Fruit fly (Drosophila melanogaster) whole organism, prepupa: ENCODE results near the gene Atg5.

Source experiments
- CG10669 ChIP-seq: fragments of 200-800 bp; sonication (Bioruptor generic); optimal IDR thresholded peaks from 3 replicates; lab custom pipeline; 2018; ENCODE audit warnings: missing biosample characterization, mild to moderate bottlenecking, missing genetic modification characterization, moderate library complexity
- CG11294 ChIP-seq: fragments of 200-800 bp; sonication (Bioruptor generic); IDR thresholded peaks from 2 replicates; pipeline ENCODE4 v1.3.6; 2022; ENCODE audit warnings: missing biosample characterization, missing genetic modification characterization
- CG15336 ChIP-seq: fragments of 200-800 bp; sonication (Bioruptor generic); IDR thresholded peaks from 2 replicates; pipeline ENCODE4 v1.3.6; 2022; ENCODE audit warnings: missing biosample characterization, missing genetic modification characterization
- CG1621 ChIP-seq: fragments of 200-800 bp; sonication (Bioruptor generic); optimal IDR thresholded peaks from 3 replicates; lab custom pipeline; 2018; ENCODE audit warnings: missing biosample characterization, mild to moderate bottlenecking, missing genetic modification characterization
- CG16779 ChIP-seq: fragments of 200-800 bp; sonication (Bioruptor generic); optimal IDR thresholded peaks from 3 replicates; lab custom pipeline; 2017; ENCODE audit warnings: missing biosample characterization, mild to moderate bottlenecking, missing genetic modification characterization
- CG31627 ChIP-seq: fragments of 200-800 bp; sonication (Bioruptor generic); optimal IDR thresholded peaks from 3 replicates; lab custom pipeline; 2016; ENCODE audit warnings: missing biosample characterization, missing genetic modification characterization
- CG34406 ChIP-seq: fragments of 200-800 bp; sonication (Bioruptor generic); optimal IDR thresholded peaks from 3 replicates; lab custom pipeline; 2016; ENCODE audit warnings: missing biosample characterization, missing genetic modification characterization
- CG6163 ChIP-seq: fragments of 200-800 bp; sonication (Bioruptor generic); IDR thresholded peaks from 3 replicates; pipeline ENCODE4 v1.3.6; 2022; ENCODE audit warnings: missing biosample characterization, missing genetic modification characterization
- CG6276 ChIP-seq: fragments of 200-800 bp; sonication (Bioruptor generic); optimal IDR thresholded peaks from 2 replicates; lab custom pipeline; 2017; ENCODE audit warnings: missing biosample characterization, mild to moderate bottlenecking, missing genetic modification characterization
- CG6808 ChIP-seq: fragments of 200-800 bp; sonication (Bioruptor generic); optimal IDR thresholded peaks from 3 replicates; lab custom pipeline; 2017; ENCODE audit warnings: missing biosample characterization, missing genetic modification characterization, mild to moderate bottlenecking, moderate library complexity, missing genetic modification reagents
- CG6854 ChIP-seq: fragments of 200-800 bp; sonication (Bioruptor generic); optimal IDR thresholded peaks from 2 replicates; lab custom pipeline; 2017; ENCODE audit warnings: missing biosample characterization, mild to moderate bottlenecking, missing genetic modification characterization
- CG7368 ChIP-seq: fragments of 200-800 bp; sonication (Bioruptor generic); optimal IDR thresholded peaks from 3 replicates; lab custom pipeline; 2016; ENCODE audit warnings: missing biosample characterization, missing genetic modification characterization
- CG8119 ChIP-seq: fragments of 200-800 bp; sonication (Bioruptor generic); IDR thresholded peaks from 3 replicates; pipeline ENCODE4 v1.3.6; 2022; ENCODE audit warnings: missing biosample characterization, missing genetic modification characterization
- CG9139 ChIP-seq: fragments of 200-800 bp; sonication (Bioruptor generic); optimal IDR thresholded peaks from 3 replicates; lab custom pipeline; 2017; ENCODE audit warnings: missing biosample characterization, mild to moderate bottlenecking, missing genetic modification characterization
- Eip78C ChIP-seq: fragments of 200-800 bp; sonication (Bioruptor generic); peaks from one replicate; lab custom pipeline; 2016; ENCODE audit warnings: missing biosample characterization, missing genetic modification characterization
- Ets21C ChIP-seq: fragments of 200-800 bp; sonication (Bioruptor generic); optimal IDR thresholded peaks from 3 replicates; lab custom pipeline; 2016; ENCODE audit warnings: missing biosample characterization, missing genetic modification characterization
- Gug ChIP-seq: fragments of 200-800 bp; sonication (Bioruptor generic); IDR thresholded peaks from 2 replicates; pipeline ENCODE4 v1.3.6; 2022; ENCODE audit warnings: missing biosample characterization, missing genetic modification characterization
- Hr38 ChIP-seq: sonication (Bioruptor generic); optimal IDR thresholded peaks from 2 replicates; lab custom pipeline; 2016; ENCODE audit warnings: missing biosample characterization, missing genetic modification characterization
- Met ChIP-seq: fragments of 200-800 bp; sonication (Bioruptor generic); optimal IDR thresholded peaks from 3 replicates; lab custom pipeline; 2016; ENCODE audit warnings: missing biosample characterization, missing genetic modification characterization
- OdsH ChIP-seq: fragments of 200-800 bp; sonication (Bioruptor generic); optimal IDR thresholded peaks from 3 replicates; lab custom pipeline; 2016; ENCODE audit warnings: missing biosample characterization, missing genetic modification characterization
- Sox14 ChIP-seq: fragments of 200-800 bp; sonication (Bioruptor generic); optimal IDR thresholded peaks from 3 replicates; lab custom pipeline; 2016; ENCODE audit warnings: missing biosample characterization, missing genetic modification characterization
- Sox15 ChIP-seq: fragments of 200-800 bp; sonication (Bioruptor generic); optimal IDR thresholded peaks from 3 replicates; lab custom pipeline; 2016; ENCODE audit warnings: missing biosample characterization, missing genetic modification characterization
- achi ChIP-seq: fragments of 200-800 bp; sonication (Bioruptor generic); optimal IDR thresholded peaks from 3 replicates; lab custom pipeline; 2016; ENCODE audit warnings: missing biosample characterization, missing genetic modification characterization
- acj6 ChIP-seq: fragments of 200-800 bp; sonication (Bioruptor generic); optimal IDR thresholded peaks from 3 replicates; lab custom pipeline; 2016; ENCODE audit warnings: missing biosample characterization, missing genetic modification characterization
- cyc ChIP-seq: fragments of 200-800 bp; sonication (Bioruptor generic); optimal IDR thresholded peaks from 3 replicates; lab custom pipeline; 2016; ENCODE audit warnings: missing biosample characterization, missing genetic modification characterization
- dac ChIP-seq: fragments of 200-800 bp; sonication (Bioruptor generic); optimal IDR thresholded peaks from 2 replicates; lab custom pipeline; 2017; ENCODE audit warnings: missing biosample characterization, mild to moderate bottlenecking, missing genetic modification characterization
- dsx ChIP-seq: fragments of 200-800 bp; optimal IDR thresholded peaks from 3 replicates; lab custom pipeline; 2019; ENCODE audit warnings: missing biosample characterization, mild to moderate bottlenecking, missing genetic modification characterization, moderate library complexity; ENCODE audit not compliant: poor library complexity, severe bottlenecking
- esn ChIP-seq: fragments of 200-800 bp; sonication (Bioruptor generic); optimal IDR thresholded peaks from 2 replicates; lab custom pipeline; 2016; ENCODE audit warnings: missing biosample characterization, mild to moderate bottlenecking, missing genetic modification characterization, moderate library complexity
- fd59A ChIP-seq: fragments of 200-800 bp; sonication (Bioruptor generic); optimal IDR thresholded peaks from 2 replicates; lab custom pipeline; 2017; ENCODE audit warnings: missing biosample characterization, mild to moderate bottlenecking, missing genetic modification characterization, missing genetic modification reagents
- fd85E ChIP-seq: fragments of 200-800 bp; sonication (Bioruptor generic); optimal IDR thresholded peaks from 3 replicates; lab custom pipeline; 2016; ENCODE audit warnings: missing biosample characterization, missing genetic modification characterization
- lz ChIP-seq: fragments of 200-800 bp; sonication (Bioruptor generic); optimal IDR thresholded peaks from 3 replicates; lab custom pipeline; 2016; ENCODE audit warnings: missing biosample characterization, missing genetic modification characterization
- net ChIP-seq: fragments of 200-800 bp; sonication (Bioruptor generic); optimal IDR thresholded peaks from 3 replicates; lab custom pipeline; 2016; ENCODE audit warnings: missing biosample characterization, missing genetic modification characterization
- pdm3 ChIP-seq: fragments of 200-800 bp; sonication (Bioruptor generic); optimal IDR thresholded peaks from 3 replicates; lab custom pipeline; 2016; ENCODE audit warnings: missing biosample characterization, missing genetic modification characterization
- spab ChIP-seq: fragments of 200-800 bp; sonication (Bioruptor generic); optimal IDR thresholded peaks from 2 replicates; lab custom pipeline; 2017; ENCODE audit warnings: missing biosample characterization, mild to moderate bottlenecking, missing genetic modification characterization, missing genetic modification reagents
- ss ChIP-seq, 2 experiments: fragments of 200-800 bp; sonication (Bioruptor generic); optimal IDR thresholded peaks; 2 replicates in 1 of 2; 3 replicates in 1 of 2; lab custom pipeline; 2017 to 2018; ENCODE audit warnings: mild to moderate bottlenecking in 2 of 2, missing biosample characterization in 2 of 2, missing genetic modification characterization in 2 of 2, moderate library complexity in 1 of 2
- svp ChIP-seq: fragments of 200-800 bp; sonication (Bioruptor generic); peaks from one replicate; lab custom pipeline; 2016; ENCODE audit warnings: missing biosample characterization, missing genetic modification characterization
- topi ChIP-seq: fragments of 200-800 bp; sonication (Bioruptor generic); optimal IDR thresholded peaks from 3 replicates; lab custom pipeline; 2016; ENCODE audit warnings: missing biosample characterization, missing genetic modification characterization
- vri ChIP-seq: fragments of 200-800 bp; sonication (Bioruptor generic); optimal IDR thresholded peaks from 3 replicates; lab custom pipeline; 2016; ENCODE audit warnings: missing biosample characterization, mild to moderate bottlenecking, missing genetic modification characterization

Atg5 gene

dm6 chrX:7312406-7312805, 11.2 kb downstream of the Atg5 start (continued):
- TF ChIP-seq CG10669 (GFP tag; lab: Kevin White, UChicago): no peak
- TF ChIP-seq cyc (GFP tag; lab: Kevin White, UChicago): no peak
- TF ChIP-seq CG6276 (GFP tag; lab: Kevin White, UChicago): peak; percentile 9
- no peak for TF ChIP-seq lz (GFP tag; lab: Kevin White, UChicago)
- no peak for TF ChIP-seq CG1621 (tag; lab: Kevin White, UChicago)
- TF ChIP-seq Sox15 (GFP tag; lab: Kevin White, UChicago): no peak
- TF ChIP-seq dac (GFP tag; lab: Kevin White, UChicago): no peak
- no peak for TF ChIP-seq CG34406 (GFP tag; lab: Kevin White, UChicago)
- TF ChIP-seq CG11294 (GFP tag; lab: Robert Waterston, UW): peak; percentile 41; the same call in 1 of the 2 replicates
- no peak for TF ChIP-seq CG9139 (GFP tag; lab: Kevin White, UChicago)
- TF ChIP-seq CG16779 (tag; lab: Kevin White, UChicago): no peak
- no peak for TF ChIP-seq CG6808 (GFP tag; lab: Kevin White, UChicago)
- no peak for TF ChIP-seq CG6854
- TF ChIP-seq Hr38: no peak
- 0 out of 2 replicates have a peak, but pooled peaks have one; percentile 29 for TF ChIP-seq Gug
- TF ChIP-seq Met (GFP tag; lab: Kevin White, UChicago): no peak
- peak; percentile 47; the same call in 2 of the 3 replicates for TF ChIP-seq CG8119 (GFP tag; lab: Robert Waterston, UW)
- no peak for TF ChIP-seq esn (GFP tag; lab: Kevin White, UChicago)
- TF ChIP-seq vri: no peak
- TF ChIP-seq CG31627 (GFP tag; lab: Kevin White, UChicago): no peak
- no peak for TF ChIP-seq fd59A (GFP tag; lab: Kevin White, UChicago)
- no peak for TF ChIP-seq dsx (GFP tag; lab: Kevin White, UChicago)
- TF ChIP-seq OdsH (GFP tag; lab: Kevin White, UChicago): no peak
- no peak for TF ChIP-seq achi (GFP tag; lab: Kevin White, UChicago)
- TF ChIP-seq topi (GFP tag; lab: Kevin White, UChicago): no peak
- TF ChIP-seq spab (GFP tag; lab: Kevin White, UChicago): no peak
- TF ChIP-seq Eip78C (GFP tag; lab: Kevin White, UChicago): peak; percentile 66
- no peak for TF ChIP-seq acj6 (GFP tag; lab: Kevin White, UChicago)
- TF ChIP-seq Sox14 (GFP tag; lab: Kevin White, UChicago): no peak
- peak; percentile 63 for TF ChIP-seq CG15336 (GFP tag; lab: Robert Waterston, UW)
- TF ChIP-seq CG7368 (GFP tag; lab: Kevin White, UChicago): no peak
- no peak for TF ChIP-seq Ets21C (GFP tag; lab: Kevin White, UChicago)
- TF ChIP-seq net (GFP tag; lab: Kevin White, UChicago): peak; percentile 21
- peak; percentile 38; the same call in 1 of the 3 replicates for TF ChIP-seq CG6163 (GFP tag; lab: Robert Waterston, UW)
- TF ChIP-seq ss (GFP tag; optimal IDR thresholded peaks at IDR 0.05; lab: Kevin White, UChicago): no peak

DNA sequence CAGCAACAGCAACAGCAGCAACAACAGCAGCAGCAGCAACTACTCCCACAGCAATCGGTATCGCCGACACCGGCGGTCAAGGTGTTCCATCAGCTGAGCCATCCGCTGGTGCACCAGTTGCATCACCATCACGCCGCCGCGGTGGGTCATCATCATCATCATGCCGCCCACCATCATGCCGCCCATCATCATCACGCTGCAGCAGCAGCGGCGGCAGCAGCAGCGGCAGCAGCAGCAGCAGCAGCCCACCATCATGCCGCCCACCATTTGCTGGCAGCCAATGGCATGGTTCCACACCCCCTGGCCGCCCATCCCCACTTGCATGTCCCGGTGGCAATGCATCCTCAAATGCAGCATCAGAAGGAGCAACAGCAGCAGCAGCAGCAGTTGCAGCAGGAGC, 14.8 kb downstream of the Atg5 start:
- TF ChIP-seq pdm3 (GFP tag; lab: Kevin White, UChicago) (no peak), lz (GFP tag; lab: Kevin White, UChicago) (no peak), Gug (no peak), vri (no peak), svp (GFP tag; lab: Kevin White, UChicago) (no peak), CG31627 (GFP tag; lab: Kevin White, UChicago) (no peak), Hr38 (no peak), fd85E (GFP tag; lab: Kevin White, UChicago) (no peak), Sox15 (GFP tag; lab: Kevin White, UChicago) (no peak)
